Fruit fly (Drosophila melanogaster): ENCODE data around the gene Ccp84Af.

- TF ChIP-seq CG8478 (optimal IDR thresholded peaks at IDR 0.05) (no peak), CTCF (optimal IDR thresholded peaks at IDR 0.05) (no peak)
Measured at dm6 chr3R:6663289-6663666, 26.8 kb downstream of the Ccp84Af start.

Data from S2 (cell line).